Fruit fly (Drosophila melanogaster) whole organism, embryonic: ENCODE measurements around the gene aru.

Experiments
- BEAF-32 ChIP-seq: fragments of 200-800 bp; sonication (Bioruptor generic); optimal IDR thresholded peaks from 3 replicates; lab custom pipeline; 2017; ENCODE audit warnings: missing biosample characterization, missing genetic modification characterization, mild to moderate bottlenecking, moderate library complexity, missing genetic modification reagents
- Bgb ChIP-seq: fragments of 200-800 bp; sonication (Bioruptor generic); IDR thresholded peaks from 2 replicates; pipeline ENCODE4 v1.3.6; 2022; ENCODE audit warnings: missing biosample characterization, missing genetic modification characterization; ENCODE audit not compliant: partially characterized antibody
- CG10959 ChIP-seq: fragments of 200-800 bp; sonication (Bioruptor generic); IDR thresholded peaks from 2 replicates; pipeline ENCODE4 v1.3.6; 2022; ENCODE audit warnings: missing biosample characterization, missing genetic modification characterization
- CG12659 ChIP-seq: fragments of 200-800 bp; sonication (Bioruptor generic); optimal IDR thresholded peaks from 3 replicates; lab custom pipeline; 2017; ENCODE audit warnings: mild to moderate bottlenecking, missing biosample characterization, missing genetic modification reagents, missing genetic modification characterization
- CG13424 ChIP-seq: fragments of 200-800 bp; sonication (Bioruptor generic); optimal IDR thresholded peaks from 2 replicates; lab custom pipeline; 2019; ENCODE audit warnings: missing biosample characterization, mild to moderate bottlenecking, missing genetic modification characterization, moderate library complexity
- CG13894 ChIP-seq: fragments of 200-800 bp; sonication (Bioruptor generic); optimal IDR thresholded peaks from 3 replicates; lab custom pipeline; 2018; ENCODE audit warnings: missing biosample characterization, mild to moderate bottlenecking, missing genetic modification characterization, moderate library complexity
- CG1602 ChIP-seq: fragments of 200-800 bp; sonication (Bioruptor generic); optimal IDR thresholded peaks from 3 replicates; lab custom pipeline; 2016; ENCODE audit warnings: missing biosample characterization, missing genetic modification characterization
- CG17829 ChIP-seq: fragments of 200-800 bp; optimal IDR thresholded peaks from 2 replicates; lab custom pipeline; 2019; ENCODE audit warnings: missing biosample characterization, mild to moderate bottlenecking, missing genetic modification characterization, moderate library complexity
- CG18262 ChIP-seq: fragments of 200-800 bp; optimal IDR thresholded peaks from 3 replicates; lab custom pipeline; 2019; ENCODE audit warnings: missing biosample characterization, mild to moderate bottlenecking, missing genetic modification characterization, moderate library complexity
- CG2129 ChIP-seq: fragments of 200-800 bp; sonication (Bioruptor generic); IDR thresholded peaks from 2 replicates; pipeline ENCODE4 v1.3.6; 2022; ENCODE audit warnings: missing biosample characterization, missing genetic modification characterization; ENCODE audit not compliant: partially characterized antibody
- CG2712 ChIP-seq: fragments of 200-800 bp; optimal IDR thresholded peaks from 3 replicates; lab custom pipeline; 2019; ENCODE audit warnings: missing biosample characterization, mild to moderate bottlenecking, missing genetic modification characterization, moderate library complexity
- CG30403 ChIP-seq: fragments of 200-800 bp; sonication (Bioruptor generic); optimal IDR thresholded peaks from 3 replicates; lab custom pipeline; 2016; ENCODE audit warnings: missing biosample characterization, missing genetic modification characterization
- CG3065 ChIP-seq: fragments of 200-800 bp; sonication (Bioruptor generic); optimal IDR thresholded peaks from 2 replicates; lab custom pipeline; 2016; ENCODE audit warnings: missing biosample characterization, missing genetic modification characterization
- CG34422 ChIP-seq: fragments of 200-800 bp; sonication (Bioruptor generic); IDR thresholded peaks from 3 replicates; pipeline ENCODE4 v1.3.6; 2022; ENCODE audit warnings: missing biosample characterization, missing genetic modification characterization
- CG4730 ChIP-seq: fragments of 200-800 bp; sonication (Bioruptor generic); IDR thresholded peaks from 2 replicates; pipeline ENCODE4 v1.3.6; 2022; ENCODE audit warnings: missing biosample characterization, missing genetic modification characterization
- CG6272 ChIP-seq: fragments of 200-800 bp; sonication (Bioruptor generic); IDR thresholded peaks from 2 replicates; pipeline ENCODE4 v1.3.6; 2022; ENCODE audit warnings: missing biosample characterization, missing genetic modification characterization
- CG6791 ChIP-seq: fragments of 200-800 bp; sonication (Bioruptor generic); IDR thresholded peaks from 3 replicates; pipeline ENCODE4 v1.3.6; 2022; ENCODE audit warnings: missing biosample characterization, missing genetic modification characterization; ENCODE audit not compliant: partially characterized antibody
- CG9876 ChIP-seq: fragments of 200-800 bp; sonication (Bioruptor generic); optimal IDR thresholded peaks from 2 replicates; lab custom pipeline; 2016; ENCODE audit warnings: missing biosample characterization, missing genetic modification characterization
- CHES-1-like ChIP-seq: fragments of 200-800 bp; sonication (Bioruptor generic); optimal IDR thresholded peaks from 2 replicates; lab custom pipeline; 2016; ENCODE audit warnings: missing biosample characterization, missing genetic modification characterization
- CoRest ChIP-seq: fragments of 200-800 bp; sonication (Bioruptor generic); optimal IDR thresholded peaks from 3 replicates; lab custom pipeline; 2018; ENCODE audit warnings: missing biosample characterization, mild to moderate bottlenecking, missing genetic modification characterization, moderate library complexity
- Dfd ChIP-seq, 2 experiments: fragments of >200 bp; optimal IDR thresholded peaks; 2 replicates each; lab custom pipeline; 2017; ENCODE audit warnings: missing biosample characterization in 2 of 2, missing genetic modification characterization in 2 of 2
- Dll ChIP-seq: fragments of 200-800 bp; sonication (Bioruptor generic); IDR thresholded peaks from 4 replicates; pipeline ENCODE4 v1.3.6; 2022; ENCODE audit warnings: missing biosample characterization, missing genetic modification characterization; ENCODE audit not compliant: partially characterized antibody
- Fer3 ChIP-seq: fragments of 200-800 bp; sonication (Bioruptor generic); optimal IDR thresholded peaks from 2 replicates; lab custom pipeline; 2018; ENCODE audit warnings: missing biosample characterization, mild to moderate bottlenecking, missing genetic modification characterization, moderate library complexity
- H2.0 ChIP-seq: fragments of 200-800 bp; sonication (Bioruptor generic); IDR thresholded peaks from 2 replicates; pipeline ENCODE4 v1.3.6; 2022; ENCODE audit warnings: missing biosample characterization, missing genetic modification characterization
- HLH3B ChIP-seq: fragments of 200-800 bp; sonication (Bioruptor generic); IDR thresholded peaks from 2 replicates; pipeline ENCODE4 v1.3.6; 2022; ENCODE audit warnings: missing biosample characterization, missing genetic modification characterization
- Lhr ChIP-seq: fragments of 200-800 bp; sonication (Bioruptor generic); optimal IDR thresholded peaks from 3 replicates; lab custom pipeline; 2017; ENCODE audit warnings: mild to moderate bottlenecking, missing biosample characterization, missing genetic modification reagents, missing genetic modification characterization
- MBD-R2 ChIP-seq: fragments of 200-800 bp; sonication (Bioruptor generic); IDR thresholded peaks from 2 replicates; pipeline ENCODE4 v1.3.6; 2022; ENCODE audit warnings: missing biosample characterization, missing genetic modification characterization
- Opbp ChIP-seq: fragments of 200-800 bp; sonication (Bioruptor generic); IDR thresholded peaks from 3 replicates; pipeline ENCODE4 v1.3.6; 2022; ENCODE audit warnings: missing biosample characterization, missing genetic modification characterization; ENCODE audit not compliant: partially characterized antibody
- PHDP ChIP-seq: fragments of 200-800 bp; sonication (Bioruptor generic); optimal IDR thresholded peaks from 3 replicates; lab custom pipeline; 2018; ENCODE audit warnings: missing biosample characterization, mild to moderate bottlenecking, missing genetic modification characterization, moderate library complexity
- Xrp1 ChIP-seq: fragments of 200-800 bp; sonication (Bioruptor generic); IDR thresholded peaks from 2 replicates; pipeline ENCODE4 v1.3.6; 2022; ENCODE audit warnings: missing biosample characterization, missing genetic modification characterization
- ab ChIP-seq: fragments of 200-800 bp; sonication (Bioruptor generic); optimal IDR thresholded peaks from 2 replicates; lab custom pipeline; 2016; ENCODE audit warnings: missing biosample characterization, missing genetic modification characterization
- btn ChIP-seq: fragments of 200-800 bp; sonication (Bioruptor generic); optimal IDR thresholded peaks from 2 replicates; lab custom pipeline; 2016; ENCODE audit warnings: missing biosample characterization, missing genetic modification characterization
- cato ChIP-seq: fragments of 200-800 bp; sonication (Bioruptor generic); optimal IDR thresholded peaks from 2 replicates; lab custom pipeline; 2016; ENCODE audit warnings: missing biosample characterization, missing genetic modification characterization, borderline replicate concordance
- dmrt99B ChIP-seq: fragments of 200-800 bp; sonication (Bioruptor generic); optimal IDR thresholded peaks from 2 replicates; lab custom pipeline; 2018; ENCODE audit warnings: missing biosample characterization, mild to moderate bottlenecking, missing genetic modification characterization, moderate library complexity
- dpn ChIP-seq, 2 experiments: fragments of 200-800 bp; sonication (Bioruptor generic); optimal IDR thresholded peaks; 3 replicates each; lab custom pipeline; 2016; ENCODE audit warnings: missing biosample characterization in 2 of 2, missing genetic modification characterization in 2 of 2
- gem ChIP-seq: fragments of 200-800 bp; sonication (Bioruptor generic); optimal IDR thresholded peaks from 2 replicates; lab custom pipeline; 2019; ENCODE audit warnings: missing biosample characterization, mild to moderate bottlenecking, missing genetic modification characterization, moderate library complexity
- lov ChIP-seq, 2 experiments: fragments of 200-800 bp in 1 of 2; fragments of >200 bp in 1 of 2; sonication (Bioruptor generic) in 1 of 2; IDR thresholded peaks in 1 of 2; optimal IDR thresholded peaks in 1 of 2; 2 replicates in 1 of 2; 3 replicates in 1 of 2; pipeline versions ENCODE4 v1.3.6 to Lab custom; 2017 to 2022; ENCODE audit warnings: missing biosample characterization in 1 of 2, missing genetic modification characterization in 1 of 2
- mam ChIP-seq: fragments of 200-800 bp; sonication (Bioruptor generic); optimal IDR thresholded peaks from 3 replicates; lab custom pipeline; 2016; ENCODE audit warnings: missing biosample characterization, missing genetic modification characterization
- pan ChIP-seq, 4 experiments: fragments of >200 bp in 3 of 4; fragments of 200-800 bp in 1 of 4; sonication (Bioruptor generic) in 1 of 4; optimal IDR thresholded peaks in 3 of 4; IDR thresholded peaks in 1 of 4; 2 replicates each; pipeline versions ENCODE4 v1.3.6 to Lab custom; 2017 to 2022; ENCODE audit warnings: missing biosample characterization in 2 of 4, missing genetic modification characterization in 2 of 4, mixed read lengths in 1 of 4
- phol ChIP-seq: fragments of 200-800 bp; sonication (Bioruptor generic); optimal IDR thresholded peaks from 3 replicates; lab custom pipeline; 2018; ENCODE audit warnings: missing biosample characterization, mild to moderate bottlenecking, missing genetic modification characterization, moderate library complexity
- psq ChIP-seq: fragments of 200-800 bp; sonication (Bioruptor generic); optimal IDR thresholded peaks from 2 replicates; lab custom pipeline; 2017; ENCODE audit warnings: missing biosample characterization, missing genetic modification characterization
- pzg ChIP-seq: fragments of 200-800 bp; sonication (Bioruptor generic); optimal IDR thresholded peaks from 3 replicates; lab custom pipeline; 2018; ENCODE audit warnings: missing biosample characterization, mild to moderate bottlenecking, missing genetic modification characterization, moderate library complexity
- repo ChIP-seq: fragments of 200-800 bp; sonication (Bioruptor generic); optimal IDR thresholded peaks from 2 replicates; lab custom pipeline; 2016; ENCODE audit warnings: missing biosample characterization, missing genetic modification characterization
- stwl ChIP-seq: fragments of 200-800 bp; sonication (Bioruptor generic); optimal IDR thresholded peaks from 3 replicates; lab custom pipeline; 2018; ENCODE audit warnings: missing biosample characterization, mild to moderate bottlenecking, missing genetic modification characterization, moderate library complexity
- tap ChIP-seq: fragments of 200-800 bp; optimal IDR thresholded peaks from 3 replicates; lab custom pipeline; 2019; ENCODE audit warnings: missing biosample characterization, mild to moderate bottlenecking, missing genetic modification characterization, moderate library complexity
- tio ChIP-seq: fragments of 200-800 bp; sonication (Bioruptor generic); optimal IDR thresholded peaks from 2 replicates; lab custom pipeline; 2017; ENCODE audit warnings: missing biosample characterization, missing genetic modification characterization, inconsistent platforms
- twi ChIP-seq: fragments of 200-800 bp; optimal IDR thresholded peaks from 2 replicates; lab custom pipeline; 2019; ENCODE audit warnings: missing biosample characterization, mild to moderate bottlenecking, missing genetic modification characterization, moderate library complexity
- vvl ChIP-seq: fragments of 200-800 bp; sonication (Bioruptor generic); IDR thresholded peaks from 2 replicates; pipeline ENCODE4 v1.3.6; 2022; ENCODE audit warnings: missing biosample characterization, missing genetic modification characterization

aru gene

DNA sequence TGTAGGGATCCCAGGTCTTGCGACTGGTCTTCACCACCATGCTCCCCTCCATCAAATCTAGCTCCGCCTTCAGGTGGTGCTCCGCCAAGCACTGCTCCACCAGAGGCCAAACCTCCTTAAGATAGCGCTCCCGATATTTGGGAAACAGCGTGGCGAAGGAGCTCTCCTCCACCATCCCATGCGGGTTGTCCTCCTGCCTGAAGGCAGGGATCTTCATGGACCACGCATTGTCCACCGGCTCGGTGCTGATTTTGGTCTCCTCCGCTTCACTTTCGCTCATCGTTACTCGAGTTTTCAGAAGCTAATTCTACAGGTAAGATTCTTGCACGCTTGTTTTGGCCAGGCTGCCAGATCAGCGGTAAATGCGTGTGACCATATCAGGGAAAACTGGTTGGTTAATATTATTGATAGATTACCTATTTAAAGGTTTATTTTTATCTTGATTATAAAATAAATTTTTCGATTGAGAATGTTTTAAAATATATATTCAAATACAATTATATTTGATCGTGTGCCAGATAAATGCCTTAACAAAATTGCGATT is 1.4 kb upstream of the aru start, which contains the start of gene dbe (continued):
- TF ChIP-seq CoRest, result peak; percentile 0
- TF ChIP-seq CG12659, result peak; percentile 22
- TF ChIP-seq Fer3 (tag; lab: Kevin White, UChicago), result peak; percentile 10
- no peak for TF ChIP-seq CG1602 (GFP tag; lab: Kevin White, UChicago)
- no peak; the same call in 1 of the 2 replicates for TF ChIP-seq Xrp1 (GFP tag; lab: Robert Waterston, UW)
- peak; percentile 25; the same call in 1 of the 2 replicates for TF ChIP-seq vvl (GFP tag; lab: Robert Waterston, UW)
- TF ChIP-seq twi (tag; lab: Kevin White, UChicago), result no peak
- peak; percentile 77 for TF ChIP-seq MBD-R2 (GFP tag; lab: Robert Waterston, UW)
- no peak for TF ChIP-seq psq (GFP tag; lab: Kevin White, UChicago)
- TF ChIP-seq btn (GFP tag; lab: Kevin White, UChicago), result no peak
- TF ChIP-seq CG2712 (tag; lab: Kevin White, UChicago), result peak; percentile 16
- TF ChIP-seq dmrt99B (tag; lab: Kevin White, UChicago), result peak; percentile 20
- TF ChIP-seq CG9876 (GFP tag; lab: Kevin White, UChicago), result no peak
- TF ChIP-seq gem, result peak; percentile 44
- TF ChIP-seq CG13894, result peak; percentile 20
- TF ChIP-seq CG17829, result peak; percentile 16
- no peak for TF ChIP-seq PHDP (tag; lab: Kevin White, UChicago)
- TF ChIP-seq Dfd (GFP tag; optimal IDR thresholded peaks at IDR 0.05; lab: Kevin White, UChicago), result no peak
- no peak for TF ChIP-seq CG3065 (GFP tag; lab: Kevin White, UChicago)
- TF ChIP-seq CG30403 (GFP tag; lab: Kevin White, UChicago), result peak; percentile 22
- no peak for TF ChIP-seq CG4730 (GFP tag; lab: Robert Waterston, UW)
- peak; percentile 15 for TF ChIP-seq CG18262 (tag; lab: Kevin White, UChicago)
- TF ChIP-seq pan (optimal IDR thresholded peaks at IDR 0.05; lab: Kevin White, UChicago), result no peak
- no peak for TF ChIP-seq pan (GFP tag; optimal IDR thresholded peaks at IDR 0.05 in 1 of 2, IDR thresholded peaks at IDR 0.05 in 1 of 2)
- TF ChIP-seq Opbp (GFP tag; lab: Robert Waterston, UW), result peak; percentile 42; the same call in 1 of the 3 replicates
- TF ChIP-seq BEAF-32 (GFP tag; lab: Kevin White, UChicago), result peak; percentile 9
- no peak for TF ChIP-seq CG2129 (GFP tag; lab: Robert Waterston, UW)
- 0 out of 3 replicates have a peak, but pooled peaks have one; percentile 30 for TF ChIP-seq CG34422
- TF ChIP-seq Lhr (GFP tag; lab: Kevin White, UChicago), result no peak
- peak; percentile 53; the same call in 1 of the 3 replicates for TF ChIP-seq CG6791
- no peak for TF ChIP-seq HLH3B (GFP tag; lab: Robert Waterston, UW)
- peak in 1 of 2 experiments; percentile 31 for TF ChIP-seq dpn (GFP tag; optimal IDR thresholded peaks at IDR 0.05; lab: Kevin White, UChicago)
- no peak for TF ChIP-seq CG10959 (GFP tag; lab: Robert Waterston, UW)
- peak; percentile 26; the same call in 1 of the 2 replicates for TF ChIP-seq Bgb (GFP tag; lab: Robert Waterston, UW)
- no peak for TF ChIP-seq CG6272 (GFP tag; lab: Robert Waterston, UW)
- peak; percentile 13 for TF ChIP-seq tap (tag; lab: Kevin White, UChicago)
- peak; percentile 48 for TF ChIP-seq CG13424 (tag; lab: Kevin White, UChicago)
- peak; percentile 13 for TF ChIP-seq mam (GFP tag; lab: Kevin White, UChicago)
- TF ChIP-seq Dll (GFP tag; lab: Robert Waterston, UW), result 0 out of 4 replicates have a peak, but pooled peaks have one; percentile 27
- no peak for TF ChIP-seq CHES-1-like (GFP tag; lab: Kevin White, UChicago)
- TF ChIP-seq stwl (tag; lab: Kevin White, UChicago), result peak; percentile 24
- peak; percentile 43 for TF ChIP-seq repo (GFP tag; lab: Kevin White, UChicago)
- no peak for TF ChIP-seq tio
- TF ChIP-seq pzg, result peak; percentile 37
- TF ChIP-seq H2.0 (GFP tag; lab: Robert Waterston, UW), result no peak
- TF ChIP-seq lov (optimal IDR thresholded peaks at IDR 0.05; lab: Kevin White, UChicago), result no peak
- TF ChIP-seq lov (GFP tag; IDR thresholded peaks at IDR 0.05; lab: Robert Waterston, UW), result no peak
- no peak for TF ChIP-seq ab (GFP tag; lab: Kevin White, UChicago)
- no peak for TF ChIP-seq cato (GFP tag; lab: Kevin White, UChicago)
- TF ChIP-seq phol (tag; lab: Kevin White, UChicago), result peak; percentile 8
